Fruit fly (Drosophila melanogaster) Kc167 (cell line): ENCODE results near the gene Cdc27.

Source experiments
- Sin3A ChIP-seq: fragments of >200 bp; optimal IDR thresholded peaks from 2 replicates; lab custom pipeline; 2018; ENCODE audit warnings: missing external identifiers
- h ChIP-seq: fragments of >200 bp; optimal IDR thresholded peaks from 3 replicates; lab custom pipeline; 2018; ENCODE audit warnings: missing external identifiers
- insv ChIP-seq: fragments of >200 bp; optimal IDR thresholded peaks from 3 replicates; lab custom pipeline; 2018; ENCODE audit warnings: missing external identifiers
- psq ChIP-seq: fragments of >200 bp; optimal IDR thresholded peaks from 2 replicates; lab custom pipeline; 2017; ENCODE audit warnings: missing external identifiers
- ttk ChIP-seq: sonication (Bioruptor generic); optimal IDR thresholded peaks from 2 replicates; lab custom pipeline; 2017; ENCODE audit warnings: missing external identifiers

dm6 chr3L:7250469-7250868, 1.3 kb upstream of the Cdc27 start, which contains the start of gene MED4:
- TF ChIP-seq psq (lab: Kevin White, UChicago) (no peak), insv (lab: Kevin White, UChicago) (no peak), ttk (lab: Kevin White, UChicago) (no peak), h (lab: Kevin White, UChicago) (no peak), Sin3A (lab: Kevin White, UChicago) (no peak)
